Fruit fly (Drosophila melanogaster) whole organism, pupa: ENCODE results near the gene 140up.

ENCODE experiments used
- CG10348 ChIP-seq: fragments of 200-800 bp; sonication (Bioruptor generic); IDR thresholded peaks from 2 replicates; pipeline ENCODE4 v1.3.6; 2022; ENCODE audit warnings: missing biosample characterization, missing genetic modification characterization
- CG12605 ChIP-seq: fragments of 200-800 bp; sonication (Bioruptor generic); IDR thresholded peaks from 2 replicates; pipeline ENCODE4 v1.3.6; 2022; ENCODE audit warnings: missing biosample characterization, missing genetic modification characterization
- CG13204 ChIP-seq: fragments of 200-800 bp; sonication (Bioruptor generic); optimal IDR thresholded peaks from 2 replicates; lab custom pipeline; 2018; ENCODE audit warnings: missing biosample characterization, mild to moderate bottlenecking, missing genetic modification characterization, moderate library complexity
- CG14655 ChIP-seq: fragments of 200-800 bp; sonication (Bioruptor generic); optimal IDR thresholded peaks from 3 replicates; lab custom pipeline; 2017; ENCODE audit warnings: mild to moderate bottlenecking, missing biosample characterization, missing genetic modification reagents, missing genetic modification characterization
- CG15710 ChIP-seq: fragments of 200-800 bp; sonication (Bioruptor generic); optimal IDR thresholded peaks from 2 replicates; lab custom pipeline; 2018; ENCODE audit warnings: missing biosample characterization, mild to moderate bottlenecking, missing genetic modification characterization, moderate library complexity
- CG17806 ChIP-seq: fragments of 200-800 bp; sonication (Bioruptor generic); optimal IDR thresholded peaks from 2 replicates; lab custom pipeline; 2018; ENCODE audit warnings: missing biosample characterization, mild to moderate bottlenecking, missing genetic modification characterization, moderate library complexity
- CG32121 ChIP-seq: fragments of 200-800 bp; sonication (Bioruptor generic); IDR thresholded peaks from 2 replicates; pipeline ENCODE4 v1.3.6; 2022; ENCODE audit warnings: missing biosample characterization, missing genetic modification characterization
- CG34367 ChIP-seq: fragments of 200-800 bp; sonication (Bioruptor generic); optimal IDR thresholded peaks from 2 replicates; lab custom pipeline; 2018; ENCODE audit warnings: missing biosample characterization, mild to moderate bottlenecking, missing genetic modification characterization
- CG4496 ChIP-seq: fragments of 200-800 bp; sonication (Bioruptor generic); IDR thresholded peaks from 3 replicates; pipeline ENCODE4 v1.3.6; 2022; ENCODE audit warnings: missing biosample characterization, missing genetic modification characterization
- CG8159 ChIP-seq: fragments of 200-800 bp; sonication (Bioruptor generic); optimal IDR thresholded peaks from 3 replicates; lab custom pipeline; 2018; ENCODE audit warnings: missing biosample characterization, mild to moderate bottlenecking, missing genetic modification characterization, moderate library complexity
- CG8301 ChIP-seq: fragments of 200-800 bp; sonication (Bioruptor generic); optimal IDR thresholded peaks from 2 replicates; lab custom pipeline; 2018; ENCODE audit warnings: missing biosample characterization, mild to moderate bottlenecking, missing genetic modification characterization
- CG9948 ChIP-seq: fragments of 200-800 bp; sonication (Bioruptor generic); optimal IDR thresholded peaks from 2 replicates; lab custom pipeline; 2018; ENCODE audit warnings: missing biosample characterization, mild to moderate bottlenecking, missing genetic modification characterization, moderate library complexity
- D1 ChIP-seq: fragments of 200-800 bp; sonication (Bioruptor generic); optimal IDR thresholded peaks from 2 replicates; lab custom pipeline; 2018; ENCODE audit warnings: missing biosample characterization, mild to moderate bottlenecking, missing genetic modification characterization, moderate library complexity
- EcR ChIP-seq: fragments of 200-800 bp; sonication (Bioruptor generic); optimal IDR thresholded peaks from 3 replicates; lab custom pipeline; 2019; ENCODE audit warnings: missing biosample characterization, missing genetic modification characterization, mild to moderate bottlenecking, moderate library complexity, missing genetic modification reagents
- Ets98B ChIP-seq: fragments of 200-800 bp; sonication (Bioruptor generic); IDR thresholded peaks from 2 replicates; pipeline ENCODE4 v1.3.6; 2022; ENCODE audit warnings: missing biosample characterization, missing genetic modification characterization
- Pif1A ChIP-seq: fragments of 200-800 bp; sonication (Bioruptor generic); optimal IDR thresholded peaks from 3 replicates; lab custom pipeline; 2016; ENCODE audit warnings: missing biosample characterization, missing genetic modification characterization
- Pif1B ChIP-seq: fragments of 200-800 bp; sonication (Bioruptor generic); optimal IDR thresholded peaks from 3 replicates; lab custom pipeline; 2016; ENCODE audit warnings: missing biosample characterization, missing genetic modification characterization
- Snoo ChIP-seq: fragments of 200-800 bp; sonication (Bioruptor generic); optimal IDR thresholded peaks from 3 replicates; lab custom pipeline; 2017; ENCODE audit warnings: missing biosample characterization, mild to moderate bottlenecking, missing genetic modification characterization, inconsistent platforms
- fd96Ca ChIP-seq: fragments of 200-800 bp; sonication (Bioruptor generic); IDR thresholded peaks from 3 replicates; pipeline ENCODE4 v1.3.6; 2022; ENCODE audit warnings: missing biosample characterization, missing genetic modification characterization
- gl ChIP-seq: fragments of 200-800 bp; sonication (Bioruptor generic); optimal IDR thresholded peaks from 2 replicates; lab custom pipeline; 2018; ENCODE audit warnings: missing biosample characterization, mild to moderate bottlenecking, missing genetic modification characterization
- rn ChIP-seq: fragments of 200-800 bp; sonication (Bioruptor generic); IDR thresholded peaks from 2 replicates; pipeline ENCODE4 v1.3.6; 2022; ENCODE audit warnings: missing biosample characterization, missing genetic modification characterization

The 140up gene

DNA sequence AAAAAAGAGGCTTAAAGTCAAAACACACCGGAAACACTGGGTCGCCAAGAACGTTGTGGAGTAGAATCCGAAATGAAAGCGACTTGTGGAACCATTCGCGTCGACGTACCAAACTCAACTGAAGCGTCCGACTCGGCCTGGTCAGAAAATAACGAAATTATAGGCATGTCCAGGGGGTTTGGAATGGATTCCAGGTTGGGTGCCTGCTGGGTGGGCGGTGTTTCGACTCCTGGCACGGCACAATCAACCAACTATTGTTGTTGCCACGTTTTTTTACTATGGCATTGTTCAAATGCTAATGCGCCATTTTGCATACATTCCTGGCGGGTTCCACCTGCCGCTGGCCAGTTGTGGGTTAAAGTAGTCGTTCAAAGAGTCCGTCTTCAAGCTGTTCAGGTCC is 7.0 kb downstream of the 140up start, which contains the start of gene Kif19A:
Gene Kif19A (minus strand): TSS at position 101 of the 400 bp plus-strand sequence.
- no peak for TF ChIP-seq CG15710 (tag; lab: Kevin White, UChicago)
- no peak for TF ChIP-seq CG17806 (tag; lab: Kevin White, UChicago)
- TF ChIP-seq Pif1A, result no peak
- no peak for TF ChIP-seq Ets98B (GFP tag; lab: Robert Waterston, UW)
- no peak for TF ChIP-seq CG8301
- no peak for TF ChIP-seq CG12605
- no peak for TF ChIP-seq CG13204 (GFP tag; lab: Kevin White, UChicago)
- no peak for TF ChIP-seq CG34367

DNA sequence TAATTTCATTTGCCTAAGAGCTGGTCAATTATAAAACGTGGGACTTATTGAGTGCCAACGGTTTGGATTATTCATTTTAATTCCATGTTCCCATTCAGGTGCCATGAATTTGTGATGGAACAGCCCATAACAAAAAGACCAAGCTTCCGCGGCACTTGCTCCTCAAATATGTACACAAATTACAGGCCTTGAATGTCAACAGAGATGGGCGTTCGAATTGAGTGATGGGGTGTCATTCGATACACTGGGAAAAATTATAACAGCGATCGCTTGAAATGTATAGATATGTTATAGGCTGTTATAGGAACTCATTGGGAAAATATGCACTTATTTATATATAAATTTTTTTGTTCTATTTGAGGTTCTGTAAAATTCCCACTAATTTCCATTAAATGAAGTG is 9.3 kb downstream of the 140up start:
- no peak for TF ChIP-seq CG4496 (GFP tag; lab: Robert Waterston, UW)
- TF ChIP-seq EcR (GFP tag; lab: Kevin White, UChicago), result no peak
- TF ChIP-seq Ets98B (GFP tag; lab: Robert Waterston, UW), result no peak
- TF ChIP-seq CG8159 (tag; lab: Kevin White, UChicago), result no peak
- TF ChIP-seq CG32121, result no peak
- TF ChIP-seq CG13204 (GFP tag; lab: Kevin White, UChicago), result no peak
- TF ChIP-seq CG10348 (GFP tag; lab: Robert Waterston, UW), result no peak
- TF ChIP-seq CG15710 (tag; lab: Kevin White, UChicago), result no peak
- no peak for TF ChIP-seq Pif1B (GFP tag; lab: Kevin White, UChicago)
- no peak for TF ChIP-seq CG8301
- TF ChIP-seq D1 (tag; lab: Kevin White, UChicago), result no peak
- no peak for TF ChIP-seq CG12605
- no peak for TF ChIP-seq CG14655 (GFP tag; lab: Kevin White, UChicago)
- no peak for TF ChIP-seq CG34367
- TF ChIP-seq gl (tag; lab: Kevin White, UChicago), result no peak
- no peak for TF ChIP-seq fd96Ca
- no peak for TF ChIP-seq CG17806 (tag; lab: Kevin White, UChicago)
- TF ChIP-seq Pif1A, result no peak

DNA sequence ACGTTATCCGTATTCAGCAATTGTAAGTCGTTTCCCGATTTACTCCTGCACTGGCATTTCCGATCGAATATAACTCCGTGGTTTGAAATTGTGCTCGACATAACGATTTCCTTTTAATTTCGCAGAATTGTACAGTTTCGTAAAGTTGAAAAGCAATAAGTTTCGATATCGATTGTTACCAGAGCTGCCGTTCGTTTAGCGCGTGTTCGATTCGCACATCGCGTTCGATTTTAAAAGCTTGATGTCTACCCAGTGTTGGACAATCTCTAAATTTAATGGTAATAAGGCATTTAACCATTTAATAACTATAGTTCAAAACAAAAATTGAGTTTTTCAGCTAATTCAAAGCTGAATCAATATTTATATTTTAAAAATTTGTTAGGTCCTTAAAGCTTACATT is 13.3 kb downstream of the 140up start, which contains the start of gene CG14357:
Gene CG14357 (minus strand): TSS at position 101 of the 400 bp plus-strand sequence.
- no peak for TF ChIP-seq CG32121
- no peak for TF ChIP-seq CG8159 (tag; lab: Kevin White, UChicago)
- no peak for TF ChIP-seq CG14655 (GFP tag; lab: Kevin White, UChicago)
- TF ChIP-seq CG34367, result no peak
- TF ChIP-seq CG4496 (GFP tag; lab: Robert Waterston, UW), result no peak
- no peak for TF ChIP-seq CG12605
- no peak for TF ChIP-seq Ets98B (GFP tag; lab: Robert Waterston, UW)
- no peak for TF ChIP-seq CG15710 (tag; lab: Kevin White, UChicago)
- TF ChIP-seq CG9948 (tag; lab: Kevin White, UChicago), result no peak
- TF ChIP-seq Pif1B (GFP tag; lab: Kevin White, UChicago), result no peak
- TF ChIP-seq rn (GFP tag; lab: Robert Waterston, UW), result no peak
- TF ChIP-seq fd96Ca, result no peak
- TF ChIP-seq EcR (GFP tag; lab: Kevin White, UChicago), result no peak
- TF ChIP-seq CG8301, result no peak
- no peak for TF ChIP-seq Snoo
- TF ChIP-seq Pif1A, result no peak
- TF ChIP-seq gl (tag; lab: Kevin White, UChicago), result no peak

- no peak for TF ChIP-seq EcR (GFP tag; lab: Kevin White, UChicago)
- no peak for TF ChIP-seq Pif1A
- TF ChIP-seq CG14655 (GFP tag; lab: Kevin White, UChicago), result no peak
- no peak for TF ChIP-seq Ets98B (GFP tag; lab: Robert Waterston, UW)
Measured at dm6 chr3R:14109145-14109544, 16.2 kb downstream of the 140up start, which contains the start of gene Or88a. Gene Or88a (plus strand): TSS chr3R:14109445.

dm6 chr3R:14108158-14108921 is 17.0 kb downstream of the 140up start, which contains the start of gene CG12402:
Gene CG12402 (minus strand): TSS chr3R:14108321.
- no peak for TF ChIP-seq CG8301
- peak; percentile 14 for TF ChIP-seq D1 (tag; lab: Kevin White, UChicago)
- TF ChIP-seq Pif1B (GFP tag; lab: Kevin White, UChicago), result peak; percentile 8
- TF ChIP-seq CG10348 (GFP tag; lab: Robert Waterston, UW), result no peak
- 0 out of 2 replicates have a peak, but pooled peaks have one; percentile 35 for TF ChIP-seq rn (GFP tag; lab: Robert Waterston, UW)
- peak; percentile 74 for TF ChIP-seq CG32121
- TF ChIP-seq CG9948 (tag; lab: Kevin White, UChicago), result peak; percentile 16
- TF ChIP-seq CG14655 (GFP tag; lab: Kevin White, UChicago), result peak; percentile 40
- no peak for TF ChIP-seq CG13204 (GFP tag; lab: Kevin White, UChicago)
- peak; percentile 68; the same call in 2 of the 3 replicates for TF ChIP-seq fd96Ca
- no peak for TF ChIP-seq Snoo
- TF ChIP-seq Pif1A, result peak; percentile 14
- peak; percentile 20 for TF ChIP-seq CG8159 (tag; lab: Kevin White, UChicago)
- TF ChIP-seq CG4496 (GFP tag; lab: Robert Waterston, UW), result peak; percentile 60; the same call in 2 of the 3 replicates
- TF ChIP-seq CG17806 (tag; lab: Kevin White, UChicago), result no peak
- peak; percentile 70 for TF ChIP-seq CG12605
- no peak for TF ChIP-seq CG34367
- TF ChIP-seq Ets98B (GFP tag; lab: Robert Waterston, UW), result peak; percentile 70; the same call in 1 of the 2 replicates

DNA sequence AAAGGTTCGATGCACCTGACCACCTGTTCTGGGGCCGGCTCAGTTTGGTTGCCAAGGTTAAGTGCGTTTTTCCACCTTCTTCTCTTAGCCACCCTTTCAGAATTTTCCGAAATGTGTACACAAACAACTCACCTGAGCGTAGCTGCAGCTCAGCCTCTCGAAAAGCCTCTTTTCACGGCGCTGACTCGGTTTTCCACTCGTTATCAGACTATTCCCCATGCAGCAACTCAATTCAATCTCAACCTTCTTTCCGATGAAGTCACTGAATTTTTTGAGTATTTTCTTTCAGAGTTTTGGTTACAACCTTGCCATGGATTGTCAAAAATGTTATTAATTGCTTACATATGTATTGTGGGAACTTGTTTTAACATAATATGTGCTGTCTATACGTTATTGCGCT is 17.8 kb downstream of the 140up start:
- TF ChIP-seq CG13204 (GFP tag; lab: Kevin White, UChicago) (no peak), CG17806 (tag; lab: Kevin White, UChicago) (no peak), Ets98B (GFP tag; lab: Robert Waterston, UW) (no peak), EcR (GFP tag; lab: Kevin White, UChicago) (no peak), CG14655 (GFP tag; lab: Kevin White, UChicago) (no peak), D1 (tag; lab: Kevin White, UChicago) (no peak), fd96Ca (no peak), CG8301 (no peak), Snoo (no peak), CG4496 (GFP tag; lab: Robert Waterston, UW) (no peak), CG32121 (no peak), gl (tag; lab: Kevin White, UChicago) (no peak), CG10348 (GFP tag; lab: Robert Waterston, UW) (no peak), CG8159 (tag; lab: Kevin White, UChicago) (no peak)
